Fruit fly (Drosophila melanogaster) whole organism, embryonic: ENCODE measurements around the gene cnc.

Source experiments
- Ada2b ChIP-seq: fragments of 200-800 bp; sonication (Bioruptor generic); IDR thresholded peaks from 2 replicates; pipeline ENCODE4 v1.3.6; 2022; ENCODE audit warnings: missing biosample characterization, missing genetic modification characterization
- CG10543 ChIP-seq: fragments of 200-800 bp; sonication (Bioruptor generic); optimal IDR thresholded peaks from 3 replicates; lab custom pipeline; 2017; ENCODE audit warnings: missing biosample characterization, mild to moderate bottlenecking, missing genetic modification characterization, moderate library complexity
- CG11085 ChIP-seq: fragments of 200-800 bp; sonication (Bioruptor generic); IDR thresholded peaks from 2 replicates; pipeline ENCODE4 v1.3.6; 2022; ENCODE audit warnings: missing biosample characterization, missing genetic modification characterization
- CG13424 ChIP-seq: fragments of 200-800 bp; sonication (Bioruptor generic); optimal IDR thresholded peaks from 2 replicates; lab custom pipeline; 2019; ENCODE audit warnings: missing biosample characterization, mild to moderate bottlenecking, missing genetic modification characterization, moderate library complexity
- CG13775 ChIP-seq: fragments of 200-800 bp; sonication (Bioruptor generic); optimal IDR thresholded peaks from 3 replicates; lab custom pipeline; 2017; ENCODE audit warnings: missing biosample characterization, mild to moderate bottlenecking, missing genetic modification characterization
- CG14667 ChIP-seq: fragments of 200-800 bp; sonication (Bioruptor generic); IDR thresholded peaks from 2 replicates; pipeline ENCODE4 v1.3.6; 2022; ENCODE audit warnings: missing biosample characterization, missing genetic modification characterization
- CG1529 ChIP-seq: fragments of 200-800 bp; sonication (Bioruptor generic); optimal IDR thresholded peaks from 3 replicates; lab custom pipeline; 2018; ENCODE audit warnings: missing biosample characterization, missing genetic modification characterization
- CG15479 ChIP-seq: fragments of 200-800 bp; sonication (Bioruptor generic); optimal IDR thresholded peaks from 3 replicates; lab custom pipeline; 2019; ENCODE audit warnings: missing biosample characterization, mild to moderate bottlenecking, missing genetic modification characterization, moderate library complexity
- CG1603 ChIP-seq: fragments of 200-800 bp; sonication (Bioruptor generic); optimal IDR thresholded peaks from 2 replicates; lab custom pipeline; 2019; ENCODE audit warnings: missing biosample characterization, mild to moderate bottlenecking, missing genetic modification characterization, moderate library complexity
- CG16813 ChIP-seq: fragments of 200-800 bp; sonication (Bioruptor generic); IDR thresholded peaks from 3 replicates; pipeline ENCODE4 v1.3.6; 2022; ENCODE audit warnings: missing biosample characterization, missing genetic modification characterization; ENCODE audit not compliant: partially characterized antibody
- CG17361 ChIP-seq: fragments of 200-800 bp; sonication (Bioruptor generic); IDR thresholded peaks from 3 replicates; pipeline ENCODE4 v1.3.6; 2022; ENCODE audit warnings: missing biosample characterization, missing genetic modification characterization
- CG18764 ChIP-seq: fragments of 200-800 bp; sonication (Bioruptor generic); optimal IDR thresholded peaks from 3 replicates; lab custom pipeline; 2016; ENCODE audit warnings: missing biosample characterization, missing genetic modification characterization
- CG2889 ChIP-seq: fragments of 200-800 bp; sonication (Bioruptor generic); IDR thresholded peaks from 3 replicates; pipeline ENCODE4 v1.3.6; 2022; ENCODE audit warnings: missing biosample characterization, missing genetic modification characterization
- CG30403 ChIP-seq: fragments of 200-800 bp; sonication (Bioruptor generic); optimal IDR thresholded peaks from 3 replicates; lab custom pipeline; 2016; ENCODE audit warnings: missing biosample characterization, missing genetic modification characterization
- CG31388 ChIP-seq: fragments of 200-800 bp; sonication (Bioruptor generic); optimal IDR thresholded peaks from 2 replicates; lab custom pipeline; 2016; ENCODE audit warnings: missing biosample characterization, missing genetic modification characterization
- CG4854 ChIP-seq: fragments of 200-800 bp; sonication (Bioruptor generic); optimal IDR thresholded peaks from 2 replicates; lab custom pipeline; 2016; ENCODE audit warnings: missing biosample characterization, missing genetic modification characterization, inconsistent platforms
- CG5953 ChIP-seq: fragments of 200-800 bp; sonication (Bioruptor generic); IDR thresholded peaks from 2 replicates; pipeline ENCODE4 v1.3.6; 2022; ENCODE audit warnings: missing biosample characterization, missing genetic modification characterization
- CG6272 ChIP-seq: fragments of 200-800 bp; sonication (Bioruptor generic); IDR thresholded peaks from 2 replicates; pipeline ENCODE4 v1.3.6; 2022; ENCODE audit warnings: missing biosample characterization, missing genetic modification characterization
- CG6654 ChIP-seq: fragments of 200-800 bp; sonication (Bioruptor generic); optimal IDR thresholded peaks from 2 replicates; lab custom pipeline; 2017; ENCODE audit warnings: missing biosample characterization, mild to moderate bottlenecking, missing genetic modification characterization
- CG9727 ChIP-seq: fragments of 200-800 bp; sonication (Bioruptor generic); optimal IDR thresholded peaks from 3 replicates; lab custom pipeline; 2017; ENCODE audit warnings: missing biosample characterization, mild to moderate bottlenecking, missing genetic modification characterization
- CG9876 ChIP-seq: fragments of 200-800 bp; sonication (Bioruptor generic); optimal IDR thresholded peaks from 2 replicates; lab custom pipeline; 2016; ENCODE audit warnings: missing biosample characterization, missing genetic modification characterization
- CkIIα-i1 ChIP-seq: fragments of 200-800 bp; sonication (Bioruptor generic); IDR thresholded peaks from 2 replicates; pipeline ENCODE4 v1.3.6; 2022; ENCODE audit warnings: missing biosample characterization, missing genetic modification characterization
- Dll ChIP-seq: fragments of 200-800 bp; sonication (Bioruptor generic); IDR thresholded peaks from 4 replicates; pipeline ENCODE4 v1.3.6; 2022; ENCODE audit warnings: missing biosample characterization, missing genetic modification characterization; ENCODE audit not compliant: partially characterized antibody
- Doc2 ChIP-seq: fragments of 200-800 bp; sonication (Bioruptor generic); IDR thresholded peaks from 2 replicates; pipeline ENCODE4 v1.3.6; 2022; ENCODE audit warnings: missing biosample characterization, missing genetic modification characterization
- E2f1 ChIP-seq: fragments of 200-800 bp; sonication (Bioruptor generic); IDR thresholded peaks from 2 replicates; pipeline ENCODE4 v1.3.6; 2022; ENCODE audit warnings: missing biosample characterization, missing genetic modification characterization
- Mad ChIP-seq: fragments of 200-800 bp; sonication (Bioruptor generic); optimal IDR thresholded peaks from 2 replicates; lab custom pipeline; 2016; ENCODE audit warnings: missing biosample characterization, missing genetic modification characterization
- NC2α ChIP-seq: fragments of 200-800 bp; sonication (Bioruptor generic); optimal IDR thresholded peaks from 2 replicates; lab custom pipeline; 2016; ENCODE audit warnings: missing biosample characterization, missing genetic modification characterization
- NC2β ChIP-seq: fragments of 200-800 bp; sonication (Bioruptor generic); optimal IDR thresholded peaks from 2 replicates; lab custom pipeline; 2016; ENCODE audit warnings: missing biosample characterization, missing genetic modification characterization
- Oli ChIP-seq: fragments of 200-800 bp; sonication (Bioruptor generic); optimal IDR thresholded peaks from 2 replicates; lab custom pipeline; 2018; ENCODE audit warnings: missing biosample characterization, mild to moderate bottlenecking, missing genetic modification characterization, moderate library complexity
- Rfx ChIP-seq: fragments of 200-800 bp; sonication (Bioruptor generic); IDR thresholded peaks from 2 replicates; pipeline ENCODE4 v1.3.6; 2022; ENCODE audit warnings: missing biosample characterization, missing genetic modification characterization
- Side ChIP-seq: fragments of 200-800 bp; sonication (Bioruptor generic); optimal IDR thresholded peaks from 2 replicates; lab custom pipeline; 2016; ENCODE audit warnings: missing biosample characterization, missing genetic modification characterization
- Six4 ChIP-seq: fragments of 200-800 bp; sonication (Bioruptor generic); optimal IDR thresholded peaks from 2 replicates; lab custom pipeline; 2016; ENCODE audit warnings: missing biosample characterization, missing genetic modification characterization
- bowl ChIP-seq: fragments of 200-800 bp; sonication (Bioruptor generic); IDR thresholded peaks from 2 replicates; pipeline ENCODE4 v1.3.6; 2022; ENCODE audit warnings: missing biosample characterization, missing genetic modification characterization
- caup ChIP-seq: fragments of 200-800 bp; sonication (Bioruptor generic); optimal IDR thresholded peaks from 3 replicates; lab custom pipeline; 2017; ENCODE audit warnings: missing biosample characterization, mild to moderate bottlenecking, missing genetic modification characterization, moderate library complexity; ENCODE audit not compliant: severe bottlenecking
- dysf ChIP-seq: fragments of 200-800 bp; sonication (Bioruptor generic); IDR thresholded peaks from 3 replicates; pipeline ENCODE4 v1.3.6; 2022; ENCODE audit warnings: missing biosample characterization, missing genetic modification characterization
- eyg ChIP-seq: fragments of 200-800 bp; sonication (Bioruptor generic); optimal IDR thresholded peaks from 3 replicates; lab custom pipeline; 2016; ENCODE audit warnings: missing biosample characterization, missing genetic modification characterization
- fd102C ChIP-seq: fragments of 200-800 bp; sonication (Bioruptor generic); optimal IDR thresholded peaks from 2 replicates; lab custom pipeline; 2018; ENCODE audit warnings: missing biosample characterization, mild to moderate bottlenecking, missing genetic modification characterization, moderate library complexity
- fd3F ChIP-seq: fragments of 200-800 bp; sonication (Bioruptor generic); optimal IDR thresholded peaks from 2 replicates; lab custom pipeline; 2018; ENCODE audit warnings: missing biosample characterization, mild to moderate bottlenecking, missing genetic modification characterization, moderate library complexity
- grau ChIP-seq: fragments of 200-800 bp; optimal IDR thresholded peaks from 3 replicates; lab custom pipeline; 2019; ENCODE audit warnings: missing biosample characterization, mild to moderate bottlenecking, missing genetic modification characterization, moderate library complexity
- gro ChIP-seq: fragments of 200-800 bp; sonication (Bioruptor generic); optimal IDR thresholded peaks from 2 replicates; lab custom pipeline; 2016; ENCODE audit warnings: missing biosample characterization, missing genetic modification characterization
- gsb ChIP-seq: fragments of 200-800 bp; sonication (Bioruptor generic); IDR thresholded peaks from 2 replicates; pipeline ENCODE4 v1.3.6; 2022; ENCODE audit warnings: missing biosample characterization, missing genetic modification characterization
- lilli ChIP-seq: fragments of 200-800 bp; sonication (Bioruptor generic); optimal IDR thresholded peaks from 3 replicates; lab custom pipeline; 2016; ENCODE audit warnings: missing biosample characterization, missing genetic modification characterization
- mam ChIP-seq: fragments of 200-800 bp; sonication (Bioruptor generic); optimal IDR thresholded peaks from 3 replicates; lab custom pipeline; 2016; ENCODE audit warnings: missing biosample characterization, missing genetic modification characterization
- pzg ChIP-seq: fragments of 200-800 bp; sonication (Bioruptor generic); optimal IDR thresholded peaks from 3 replicates; lab custom pipeline; 2018; ENCODE audit warnings: missing biosample characterization, mild to moderate bottlenecking, missing genetic modification characterization, moderate library complexity
- scrt ChIP-seq: fragments of 200-800 bp; sonication (Bioruptor generic); optimal IDR thresholded peaks from 2 replicates; lab custom pipeline; 2018; ENCODE audit warnings: missing biosample characterization, mild to moderate bottlenecking, missing genetic modification characterization, moderate library complexity
- slp2 ChIP-seq: fragments of 200-800 bp; sonication (Bioruptor generic); optimal IDR thresholded peaks from 2 replicates; lab custom pipeline; 2016; ENCODE audit warnings: missing biosample characterization, missing genetic modification characterization
- sob ChIP-seq: fragments of 200-800 bp; sonication (Bioruptor generic); IDR thresholded peaks from 2 replicates; pipeline ENCODE4 v1.3.6; 2022; ENCODE audit warnings: missing biosample characterization, missing genetic modification characterization
- toy ChIP-seq: fragments of 200-800 bp; sonication (Bioruptor generic); IDR thresholded peaks from 2 replicates; pipeline ENCODE4 v1.3.6; 2022; ENCODE audit warnings: missing biosample characterization, missing genetic modification characterization
- vfl ChIP-seq: fragments of 200-800 bp; sonication (Bioruptor generic); optimal IDR thresholded peaks from 2 replicates; lab custom pipeline; 2016; ENCODE audit warnings: missing biosample characterization, missing genetic modification characterization
- zen ChIP-seq: fragments of 200-800 bp; sonication (Bioruptor generic); optimal IDR thresholded peaks from 3 replicates; lab custom pipeline; 2018; ENCODE audit warnings: missing biosample characterization, mild to moderate bottlenecking, missing genetic modification characterization, moderate library complexity
- zfh1 ChIP-seq: fragments of 200-800 bp; sonication (Bioruptor generic); IDR thresholded peaks from 3 replicates; pipeline ENCODE4 v1.3.6; 2022; ENCODE audit warnings: missing biosample characterization, missing genetic modification characterization

cnc gene

dm6 chr3R:23251256-23251655, 24.7 kb upstream of the cnc start, which contains the start of the genes Rad60 and EloA (continued):
- peak; percentile 67 for TF ChIP-seq NC2α
- peak; percentile 49 for TF ChIP-seq scrt (GFP tag; lab: Kevin White, UChicago)
- peak; percentile 84 for TF ChIP-seq gro (GFP tag; lab: Kevin White, UChicago)
- TF ChIP-seq CG6272 (GFP tag; lab: Robert Waterston, UW): peak; percentile 42; the same call in 1 of the 2 replicates
- TF ChIP-seq vfl (GFP tag; lab: Kevin White, UChicago): peak; percentile 70
- peak; percentile 31 for TF ChIP-seq fd3F (GFP tag; lab: Kevin White, UChicago)
- peak; percentile 74 for TF ChIP-seq CG4854 (GFP tag; lab: Kevin White, UChicago)
- TF ChIP-seq toy (GFP tag; lab: Robert Waterston, UW): peak; percentile 7; the same call in 1 of the 2 replicates
- TF ChIP-seq zfh1 (GFP tag; lab: Robert Waterston, UW): peak; percentile 80
- peak; percentile 92 for TF ChIP-seq lilli (GFP tag; lab: Kevin White, UChicago)
- 0 out of 2 replicates have a peak, but pooled peaks have one; percentile 37 for TF ChIP-seq CG5953 (GFP tag; lab: Robert Waterston, UW)
- TF ChIP-seq Six4 (GFP tag; lab: Kevin White, UChicago): peak; percentile 81
- TF ChIP-seq CG18764 (GFP tag; lab: Kevin White, UChicago): peak; percentile 71
- TF ChIP-seq Side (GFP tag; lab: Kevin White, UChicago): peak; percentile 92
- TF ChIP-seq CG2889 (GFP tag; lab: Robert Waterston, UW): 0 out of 3 replicates have a peak, but pooled peaks have one; percentile 45
- peak; percentile 84 for TF ChIP-seq slp2
- TF ChIP-seq CG13424: peak; percentile 66
- TF ChIP-seq eyg (GFP tag; lab: Kevin White, UChicago): peak; percentile 59
- peak; percentile 76 for TF ChIP-seq CG16813
- TF ChIP-seq NC2β (GFP tag; lab: Kevin White, UChicago): peak; percentile 81
- TF ChIP-seq Ada2b (GFP tag; lab: Robert Waterston, UW): peak; percentile 57; the same call in 1 of the 2 replicates
- TF ChIP-seq CG15479: no peak
- TF ChIP-seq Doc2: no peak
- peak; percentile 76 for TF ChIP-seq CG9727 (GFP tag; lab: Kevin White, UChicago)
- no peak for TF ChIP-seq CG11085 (GFP tag; lab: Robert Waterston, UW)
- peak; percentile 87 for TF ChIP-seq sob
- peak; percentile 59 for TF ChIP-seq Oli
- peak; percentile 46 for TF ChIP-seq CG1529
- TF ChIP-seq Rfx (GFP tag; lab: Robert Waterston, UW): peak; percentile 83
- TF ChIP-seq E2f1 (GFP tag; lab: Robert Waterston, UW): peak; percentile 49; the same call in 1 of the 2 replicates
- TF ChIP-seq bowl: no peak
- TF ChIP-seq dysf (GFP tag; lab: Robert Waterston, UW): peak; percentile 73
- peak; percentile 83 for TF ChIP-seq zen (tag; lab: Kevin White, UChicago)
- TF ChIP-seq Mad: peak; percentile 79
- TF ChIP-seq CG30403 (GFP tag; lab: Kevin White, UChicago): peak; percentile 88
- no peak for TF ChIP-seq fd102C
- peak; percentile 94 for TF ChIP-seq CG1603 (tag; lab: Kevin White, UChicago)
- peak; percentile 73 for TF ChIP-seq caup (GFP tag; lab: Kevin White, UChicago)
- peak; percentile 60 for TF ChIP-seq CG9876 (GFP tag; lab: Kevin White, UChicago)
- peak; percentile 91 for TF ChIP-seq mam
- TF ChIP-seq CkIIα-i1 (GFP tag; lab: Robert Waterston, UW): no peak
- peak; percentile 61 for TF ChIP-seq CG10543 (GFP tag; lab: Kevin White, UChicago)
- peak; percentile 71 for TF ChIP-seq grau (tag; lab: Kevin White, UChicago)
- peak; percentile 79; the same call in 3 of the 4 replicates for TF ChIP-seq Dll
- no peak for TF ChIP-seq gsb (GFP tag; lab: Robert Waterston, UW)
- TF ChIP-seq pzg: peak; percentile 89
- TF ChIP-seq CG14667 (GFP tag; lab: Robert Waterston, UW): no peak
- TF ChIP-seq CG13775 (GFP tag; lab: Kevin White, UChicago): peak; percentile 73
- TF ChIP-seq CG17361 (GFP tag; lab: Robert Waterston, UW): peak; percentile 75
- peak; percentile 36 for TF ChIP-seq CG6654 (GFP tag; lab: Kevin White, UChicago)
- peak; percentile 27 for TF ChIP-seq CG31388 (GFP tag; lab: Kevin White, UChicago)
